Worm (Caenorhabditis elegans) whole organism, early embryonic: ENCODE measurements around the gene lbp-1.

Experiments used
- F13C5.2 ChIP-seq: sonication (generic microtip); optimal IDR thresholded peaks from 2 replicates; lab custom pipeline; 2017; ENCODE audit warnings: mild to moderate bottlenecking, missing genetic modification characterization, inconsistent platforms, missing compliant biosample characterization
- aly-1 ChIP-seq: sonication (generic microtip); optimal IDR thresholded peaks from 2 replicates; lab custom pipeline; 2016; ENCODE audit warnings: missing genetic modification characterization, missing compliant biosample characterization
- ama-1 ChIP-seq: fragments of 150-350 bp; optimal IDR thresholded peaks from 2 replicates; lab custom pipeline; 2014
- ceh-13 ChIP-seq: fragments of 200-800 bp; sonication (Bioruptor generic); optimal IDR thresholded peaks from 2 replicates; lab custom pipeline; 2018; ENCODE audit warnings: mild to moderate bottlenecking, missing genetic modification characterization, missing compliant biosample characterization
- ceh-36 ChIP-seq: sonication (generic microtip); optimal IDR thresholded peaks from 2 replicates; lab custom pipeline; 2016; ENCODE audit warnings: missing genetic modification characterization, inconsistent platforms, missing compliant biosample characterization
- ets-7 ChIP-seq: sonication (generic microtip); optimal IDR thresholded peaks from 2 replicates; lab custom pipeline; 2016; ENCODE audit warnings: missing genotype, missing genetic modification characterization, missing compliant biosample characterization
- flt-1 ChIP-seq: fragments of 200-800 bp; sonication (Bioruptor generic); IDR thresholded peaks from 2 replicates; pipeline ENCODE4 v1.3.6; 2022; ENCODE audit warnings: missing genetic modification characterization, missing compliant biosample characterization
- hnd-1 ChIP-seq: sonication (generic microtip); optimal IDR thresholded peaks from 2 replicates; lab custom pipeline; 2016; ENCODE audit warnings: missing genetic modification characterization, missing compliant biosample characterization
- pes-1 ChIP-seq: fragments of 200-800 bp; sonication (Bioruptor generic); IDR thresholded peaks from 2 replicates; pipeline ENCODE4 v1.3.6; 2022; ENCODE audit warnings: missing genetic modification reagents, missing genetic modification characterization, missing compliant biosample characterization
- scrt-1 ChIP-seq: fragments of 200-800 bp; sonication (Bioruptor generic); IDR thresholded peaks from 2 replicates; pipeline ENCODE4 v1.3.6; 2022; ENCODE audit warnings: missing genetic modification characterization, missing compliant biosample characterization
- sea-1 ChIP-seq: fragments of 200-800 bp; sonication (Bioruptor generic); conservative IDR thresholded peaks from 2 replicates; pipeline ENCODE4 v1.3.6; 2022; ENCODE audit warnings: missing genetic modification characterization, missing compliant biosample characterization
- tbx-11 ChIP-seq: fragments of 200-800 bp; sonication (Bioruptor generic); IDR thresholded peaks from 2 replicates; pipeline ENCODE4 v1.3.6; 2022; ENCODE audit warnings: missing genetic modification characterization, missing compliant biosample characterization
- tbx-37 ChIP-seq: fragments of 200-800 bp; sonication (Bioruptor generic); conservative IDR thresholded peaks from 2 replicates; pipeline ENCODE4 v1.3.6; 2022; ENCODE audit warnings: missing genetic modification reagents, missing genetic modification characterization, missing compliant biosample characterization
- tra-4 ChIP-seq: sonication (generic microtip); optimal IDR thresholded peaks from 2 replicates; lab custom pipeline; 2017; ENCODE audit warnings: missing genetic modification characterization, missing compliant biosample characterization

DNA sequence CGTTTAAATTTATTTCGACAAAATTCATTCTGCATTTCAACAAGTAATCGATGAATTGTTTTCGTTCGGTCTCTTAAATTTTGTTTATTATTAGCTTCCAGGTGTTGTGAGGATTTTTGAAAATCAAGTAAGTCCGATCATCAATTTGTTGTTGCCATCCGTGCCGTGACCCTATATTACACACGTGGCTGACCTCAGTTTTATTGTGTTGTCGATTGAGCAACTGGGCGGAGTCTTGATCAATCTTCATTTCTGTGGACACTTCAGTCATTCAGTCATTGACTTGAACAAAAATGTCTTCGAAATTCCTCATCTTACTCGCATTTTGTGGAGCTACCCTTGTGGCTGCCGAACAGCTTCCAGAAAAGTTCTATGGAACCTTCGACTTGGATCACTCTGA is 1.6 kb downstream of the lbp-1 start, which contains the start of gene lbp-2:
- TF ChIP-seq ama-1 (no peak), flt-1 (no peak), scrt-1 (GFP tag; lab: Robert Waterston, UW) (no peak), tbx-37 (GFP tag; lab: Robert Waterston, UW) (no peak), aly-1 (tag; lab: Kevin White, UChicago) (no peak), sea-1 (GFP tag; lab: Robert Waterston, UW) (no peak), tra-4 (no peak), tbx-11 (no peak), ets-7 (no peak), F13C5.2 (tag; lab: Kevin White, UChicago) (no peak), ceh-36 (tag; lab: Kevin White, UChicago) (no peak), ceh-13 (GFP tag; lab: Kevin White, UChicago) (no peak), hnd-1 (tag; lab: Kevin White, UChicago) (no peak), pes-1 (GFP tag; lab: Robert Waterston, UW) (no peak)
